Worm (Caenorhabditis elegans) whole organism, L4 larva: ENCODE data around the gene ubc-1.

Source experiments
- ZK546.5 ChIP-seq, 2 experiments: sonication (generic microtip); optimal IDR thresholded peaks; 2 replicates each; lab custom pipeline; 2017; ENCODE audit warnings: missing biosample characterization in 2 of 2, missing genetic modification characterization in 2 of 2
- daf-19 ChIP-seq: fragments of 200-800 bp; sonication (Bioruptor generic); conservative IDR thresholded peaks from 2 replicates; pipeline ENCODE4 v1.3.6; 2022; ENCODE audit warnings: missing genetic modification characterization, missing compliant biosample characterization
- fkh-10 ChIP-seq: fragments of 150-350 bp; optimal IDR thresholded peaks from 2 replicates; lab custom pipeline; 2014; ENCODE audit warnings: missing biosample characterization, missing genetic modification reagents, missing genetic modification characterization
- fos-1 ChIP-seq: fragments of 150-350 bp; optimal IDR thresholded peaks from 2 replicates; lab custom pipeline; 2014; ENCODE audit warnings: missing biosample characterization, missing genetic modification characterization
- lir-3 ChIP-seq: sonication (generic microtip); optimal IDR thresholded peaks from 2 replicates; lab custom pipeline; 2016; ENCODE audit warnings: mild to moderate bottlenecking, missing genetic modification characterization, missing compliant biosample characterization
- mdl-1 ChIP-seq, 2 experiments: fragments of 150-350 bp in 1 of 2; sonication (generic microtip) in 1 of 2; optimal IDR thresholded peaks; 2 replicates each; lab custom pipeline; 2014 to 2017; ENCODE audit warnings: missing biosample characterization in 2 of 2, missing genetic modification characterization in 2 of 2
- mep-1 ChIP-seq: fragments of 150-350 bp; sonication (generic microtip); optimal IDR thresholded peaks from 3 replicates; lab custom pipeline; 2014; ENCODE audit warnings: missing biosample characterization, missing genetic modification characterization
- nhr-10 ChIP-seq: fragments of 150-350 bp; optimal IDR thresholded peaks from 2 replicates; lab custom pipeline; 2014; ENCODE audit warnings: missing biosample characterization, missing genetic modification characterization
- nhr-42 ChIP-seq: fragments of 200-800 bp; sonication (Bioruptor generic); IDR thresholded peaks from 2 replicates; pipeline ENCODE4 v1.3.6; 2022; ENCODE audit warnings: missing genetic modification characterization, missing compliant biosample characterization
- pha-4 ChIP-seq, 2 experiments: fragments of 150-350 bp in 1 of 2; fragments of 200-800 bp in 1 of 2; sonication (Bioruptor generic) in 1 of 2; IDR thresholded peaks in 1 of 2; optimal IDR thresholded peaks in 1 of 2; 2 replicates each; pipeline versions ENCODE4 v1.3.6 to Lab custom; 2014 to 2022; ENCODE audit warnings: missing genetic modification characterization in 2 of 2, missing genetic modification reagents in 2 of 2, missing biosample characterization in 1 of 2, missing compliant biosample characterization in 1 of 2
- snpc-4 ChIP-seq: fragments of 150-350 bp; optimal IDR thresholded peaks from 2 replicates; lab custom pipeline; 2014; ENCODE audit warnings: missing biosample characterization, missing genetic modification characterization
- unc-130 ChIP-seq: sonication (generic microtip); optimal IDR thresholded peaks from 2 replicates; lab custom pipeline; 2016; ENCODE audit warnings: missing genetic modification reagents, missing genetic modification characterization, missing compliant biosample characterization

DNA sequence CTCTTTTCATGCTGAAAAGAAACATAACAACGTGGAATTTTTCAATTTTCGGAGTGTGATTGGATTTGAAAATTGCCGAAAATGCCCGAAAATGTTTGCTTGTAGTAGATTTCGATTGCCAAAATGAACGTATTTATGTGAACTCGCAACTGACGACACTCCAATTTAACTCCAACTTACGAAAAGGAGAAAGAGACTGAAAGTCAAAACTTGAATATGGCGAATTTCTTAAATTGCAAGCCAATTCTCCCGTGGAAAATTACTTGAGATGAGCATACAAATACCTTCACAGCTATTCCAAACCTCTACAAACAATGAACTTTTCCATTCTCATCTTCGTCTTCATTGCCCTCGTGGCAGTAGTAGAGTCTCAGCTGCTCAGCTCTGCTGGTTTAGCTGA is 20.2 kb upstream of the ubc-1 start:
- TF ChIP-seq snpc-4 (tag; lab: Kevin White, UChicago) (no peak), pha-4 (GFP tag; IDR thresholded peaks at IDR 0.05; lab: Robert Waterston, UW) (no peak), pha-4 (tag; optimal IDR thresholded peaks at IDR 0.05; lab: Kevin White, UChicago) (no peak), mdl-1 (tag; optimal IDR thresholded peaks at IDR 0.05; lab: Kevin White, UChicago) (no peak), ZK546.5 (tag; optimal IDR thresholded peaks at IDR 0.05; lab: Kevin White, UChicago) (no peak), fkh-10 (no peak), unc-130 (GFP tag; lab: Kevin White, UChicago) (no peak), lir-3 (tag; lab: Kevin White, UChicago) (no peak), nhr-10 (no peak), fos-1 (tag; lab: Kevin White, UChicago) (no peak), daf-19 (no peak), mep-1 (tag; lab: Kevin White, UChicago) (no peak), nhr-42 (no peak)
